Fruit fly (Drosophila melanogaster): ENCODE measurements around the gene CG42359.

DNA sequence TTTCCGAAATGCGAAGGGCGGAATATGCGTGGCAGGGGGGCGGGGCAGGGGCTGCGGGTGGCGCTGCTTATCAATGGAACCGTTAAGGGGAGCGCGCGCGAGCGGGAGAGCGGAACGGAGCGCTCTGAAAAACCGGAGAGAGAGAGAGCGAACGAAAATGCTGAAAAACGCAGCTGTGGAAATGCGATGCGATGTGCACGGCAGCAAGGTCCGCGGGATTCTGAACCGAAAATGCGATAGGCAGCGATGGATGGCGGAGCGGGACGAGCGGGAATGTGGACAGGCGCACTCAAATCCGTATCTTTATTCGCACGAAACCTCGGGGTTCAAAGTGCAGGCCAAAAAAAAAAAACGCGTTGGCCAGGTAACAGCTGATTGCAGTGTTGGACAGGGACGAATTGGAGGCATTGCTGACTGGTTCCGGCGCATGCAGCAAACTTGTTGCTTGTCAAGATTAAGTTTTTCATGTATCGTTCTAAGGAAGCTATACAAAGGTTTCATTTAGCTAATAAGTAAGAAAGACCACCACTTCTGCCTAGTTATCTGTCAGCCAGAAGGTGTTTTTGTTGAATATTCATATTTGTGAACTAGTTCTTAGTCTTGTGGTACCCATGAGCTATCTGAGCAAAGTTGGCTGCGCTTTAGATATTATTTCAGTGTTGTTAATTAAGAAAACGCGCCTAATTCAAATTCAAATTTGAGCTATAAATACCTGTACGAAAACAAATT is 14.4 kb downstream of the CG42359 start, which contains the start of gene Ppcs:
- TF ChIP-seq YL-1 (GFP tag; optimal IDR thresholded peaks at IDR 0.05) (peak; percentile 44), HmgD (GFP tag; optimal IDR thresholded peaks at IDR 0.05) (peak; percentile 73), Drgx (GFP tag; IDR thresholded peaks at IDR 0.05) (peak; percentile 65), hkb (optimal IDR thresholded peaks at IDR 0.05) (no peak), hkb (GFP tag; IDR thresholded peaks at IDR 0.05) (no peak; the same call in 1 of the 2 replicates)
